Worm (Caenorhabditis elegans) whole organism, L1 larva: ENCODE results near the gene ZK105.12.

Experiments used
- C16A3.4 ChIP-seq: fragments of 150-350 bp; optimal IDR thresholded peaks from 2 replicates; lab custom pipeline; 2014; ENCODE audit warnings: missing biosample characterization, missing genetic modification characterization
- ceh-90 ChIP-seq: sonication (generic microtip); optimal IDR thresholded peaks from 2 replicates; lab custom pipeline; 2016; ENCODE audit warnings: missing genetic modification characterization, missing compliant biosample characterization
- elt-2 ChIP-seq: sonication (generic microtip); optimal IDR thresholded peaks from 2 replicates; lab custom pipeline; 2016; ENCODE audit warnings: missing genetic modification characterization, mild to moderate bottlenecking, inconsistent platforms, missing compliant biosample characterization, missing genetic modification reagents
- fos-1 ChIP-seq: fragments of 150-350 bp; optimal IDR thresholded peaks from 2 replicates; lab custom pipeline; 2014; ENCODE audit warnings: missing biosample characterization, missing genetic modification characterization
- nhr-20 ChIP-seq: sonication (generic microtip); optimal IDR thresholded peaks from 2 replicates; lab custom pipeline; 2016; ENCODE audit warnings: mild to moderate bottlenecking, missing genetic modification characterization, missing compliant biosample characterization
- nhr-28 ChIP-seq: fragments of 150-350 bp; optimal IDR thresholded peaks from 2 replicates; lab custom pipeline; 2014; ENCODE audit warnings: missing biosample characterization, missing genetic modification characterization
- nhr-76 ChIP-seq: sonication (generic microtip); optimal IDR thresholded peaks from 2 replicates; lab custom pipeline; 2017; ENCODE audit warnings: missing biosample characterization, missing genetic modification characterization

- TF ChIP-seq ceh-90: no peak
- no peak for TF ChIP-seq nhr-76 (tag; lab: Kevin White, UChicago)
- TF ChIP-seq nhr-20 (tag; lab: Kevin White, UChicago): no peak
- TF ChIP-seq elt-2 (tag; lab: Kevin White, UChicago): peak; percentile 38
- no peak for TF ChIP-seq nhr-28 (tag; lab: Kevin White, UChicago)
- no peak for TF ChIP-seq C16A3.4 (tag; lab: Kevin White, UChicago)
- no peak for TF ChIP-seq fos-1
Measured at ce11 chrV:7755991-7756390, 40.1 kb upstream of the ZK105.12 start.
